Worm (Caenorhabditis elegans) whole organism, young adult: ENCODE measurements around the gene srd-43.
A peak's percentile ranks its signal among the peaks of the same experiment; 100 is the strongest.

Experiments
- B0035.1 ChIP-seq: sonication (generic microtip); optimal IDR thresholded peaks from 2 replicates; lab custom pipeline; 2016; ENCODE audit warnings: missing genetic modification characterization, mild to moderate bottlenecking, missing compliant biosample characterization, missing genotype, missing genetic modification reagents
- B0261.1 ChIP-seq: sonication (generic microtip); optimal IDR thresholded peaks from 2 replicates; lab custom pipeline; 2016; ENCODE audit warnings: mild to moderate bottlenecking, missing genetic modification characterization, moderate library complexity, missing compliant biosample characterization
- B0336.3 ChIP-seq: fragments of 200-800 bp; sonication (Bioruptor generic); IDR thresholded peaks from 2 replicates; pipeline ENCODE4 v1.3.6; 2022; ENCODE audit warnings: missing genetic modification characterization, missing compliant biosample characterization
- F37B4.10 ChIP-seq: fragments of 200-800 bp; sonication (Bioruptor generic); IDR thresholded peaks from 2 replicates; pipeline ENCODE4 v1.3.6; 2022; ENCODE audit warnings: missing genetic modification characterization, missing compliant biosample characterization
- F57C9.4 ChIP-seq: sonication (generic microtip); optimal IDR thresholded peaks from 2 replicates; lab custom pipeline; 2017; ENCODE audit warnings: mild to moderate bottlenecking, missing genetic modification characterization, missing compliant biosample characterization
- T07F8.4 ChIP-seq: sonication (generic microtip); optimal IDR thresholded peaks from 2 replicates; lab custom pipeline; 2016; ENCODE audit warnings: mild to moderate bottlenecking, missing genetic modification characterization, moderate library complexity, missing compliant biosample characterization
- Y56A3A.18 ChIP-seq: fragments of 200-800 bp; sonication (Bioruptor generic); IDR thresholded peaks from 2 replicates; pipeline ENCODE4 v1.3.6; 2022; ENCODE audit warnings: missing genetic modification reagents, missing genetic modification characterization, missing compliant biosample characterization
- Y67H2A.10 ChIP-seq: fragments of 200-800 bp; sonication (Bioruptor generic); conservative IDR thresholded peaks from 2 replicates; pipeline ENCODE4 v1.3.6; 2022; ENCODE audit warnings: missing genetic modification reagents, missing genetic modification characterization, missing compliant biosample characterization
- akir-1 ChIP-seq: fragments of 200-800 bp; sonication (Bioruptor generic); optimal IDR thresholded peaks from 2 replicates; lab custom pipeline; 2018; ENCODE audit warnings: mild to moderate bottlenecking, missing genetic modification characterization, moderate library complexity, missing compliant biosample characterization
- ama-1 ChIP-seq, 3 experiments: fragments of 150-350 bp in 1 of 3; sonication (generic microtip) in 2 of 3; optimal IDR thresholded peaks; 2 replicates each; lab custom pipeline; 2014 to 2018; ENCODE audit warnings: missing biosample characterization in 2 of 3, missing genetic modification characterization in 2 of 3, missing genetic modification reagents in 2 of 3
- aptf-2 ChIP-seq: fragments of 200-800 bp; sonication (Bioruptor generic); conservative IDR thresholded peaks from 2 replicates; pipeline ENCODE4 v1.3.6; 2022; ENCODE audit warnings: missing genetic modification reagents, missing genetic modification characterization, missing compliant biosample characterization
- atf-7 ChIP-seq: sonication (generic microtip); optimal IDR thresholded peaks from 2 replicates; lab custom pipeline; 2017; ENCODE audit warnings: mild to moderate bottlenecking, missing genetic modification characterization, missing compliant biosample characterization
- attf-3 ChIP-seq: fragments of 200-800 bp; sonication (Bioruptor generic); conservative IDR thresholded peaks from 2 replicates; pipeline ENCODE4 v1.3.6; 2022; ENCODE audit warnings: missing genetic modification reagents, missing genetic modification characterization, missing compliant biosample characterization
- bed-2 ChIP-seq: fragments of 200-800 bp; sonication (Bioruptor generic); IDR thresholded peaks from 2 replicates; pipeline ENCODE4 v1.3.6; 2022; ENCODE audit warnings: missing genetic modification reagents, missing genetic modification characterization, missing compliant biosample characterization
- cebp-2 ChIP-seq: fragments of 200-800 bp; sonication (Bioruptor generic); IDR thresholded peaks from 2 replicates; pipeline ENCODE4 v1.3.6; 2022; ENCODE audit warnings: missing genetic modification characterization, missing compliant biosample characterization
- chd-7 ChIP-seq: sonication (generic microtip); optimal IDR thresholded peaks from 2 replicates; lab custom pipeline; 2016; ENCODE audit warnings: mild to moderate bottlenecking, missing genetic modification characterization, moderate library complexity, missing compliant biosample characterization
- dpff-1 ChIP-seq: sonication (generic microtip); optimal IDR thresholded peaks from 2 replicates; lab custom pipeline; 2017; ENCODE audit warnings: mild to moderate bottlenecking, missing genetic modification characterization, missing compliant biosample characterization
- egl-44 ChIP-seq: fragments of 200-800 bp; sonication (Bioruptor generic); IDR thresholded peaks from 2 replicates; pipeline ENCODE4 v1.3.6; 2022; ENCODE audit warnings: missing genetic modification reagents, missing genetic modification characterization, missing compliant biosample characterization
- ekl-4 ChIP-seq: fragments of 200-800 bp; sonication (Bioruptor generic); IDR thresholded peaks from 2 replicates; pipeline ENCODE4 v1.3.6; 2022; ENCODE audit warnings: missing genetic modification reagents, missing genetic modification characterization, missing compliant biosample characterization
- ets-4 ChIP-seq: fragments of 200-800 bp; sonication (Bioruptor generic); optimal IDR thresholded peaks from 2 replicates; lab custom pipeline; 2018; ENCODE audit warnings: mild to moderate bottlenecking, missing genetic modification characterization, missing compliant biosample characterization
- fkh-3 ChIP-seq: sonication (generic microtip); optimal IDR thresholded peaks from 2 replicates; lab custom pipeline; 2016; ENCODE audit warnings: mild to moderate bottlenecking, missing genetic modification characterization, missing compliant biosample characterization
- gei-17 ChIP-seq: fragments of 200-800 bp; sonication (Bioruptor generic); optimal IDR thresholded peaks from 2 replicates; lab custom pipeline; 2018; ENCODE audit warnings: mild to moderate bottlenecking, missing genetic modification characterization, missing compliant biosample characterization
- hlh-12 ChIP-seq: sonication (generic microtip); optimal IDR thresholded peaks from 2 replicates; lab custom pipeline; 2016; ENCODE audit warnings: missing genetic modification characterization, missing compliant biosample characterization
- hmg-1.2 ChIP-seq: fragments of 200-800 bp; sonication (Bioruptor generic); IDR thresholded peaks from 2 replicates; pipeline ENCODE4 v1.3.6; 2022; ENCODE audit warnings: missing genetic modification reagents, missing genetic modification characterization, missing compliant biosample characterization
- lag-1 ChIP-seq: fragments of 200-800 bp; sonication (Bioruptor generic); IDR thresholded peaks from 2 replicates; pipeline ENCODE4 v1.3.6; 2022; ENCODE audit warnings: missing genetic modification reagents, missing genetic modification characterization, missing compliant biosample characterization
- lin-40 ChIP-seq: sonication (generic microtip); optimal IDR thresholded peaks from 2 replicates; lab custom pipeline; 2016; ENCODE audit warnings: missing genetic modification characterization, mild to moderate bottlenecking, missing compliant biosample characterization, missing genotype, missing genetic modification reagents
- lin-54 ChIP-seq: fragments of 200-800 bp; sonication (Bioruptor generic); optimal IDR thresholded peaks from 2 replicates; lab custom pipeline; 2018; ENCODE audit warnings: mild to moderate bottlenecking, missing genetic modification characterization, missing compliant biosample characterization
- madf-6 ChIP-seq: fragments of 200-800 bp; sonication (Bioruptor generic); IDR thresholded peaks from 2 replicates; pipeline ENCODE4 v1.3.6; 2022; ENCODE audit warnings: missing genetic modification reagents, missing genetic modification characterization, missing compliant biosample characterization
- mes-4 ChIP-seq: sonication (generic microtip); optimal IDR thresholded peaks from 2 replicates; lab custom pipeline; 2016; ENCODE audit warnings: missing genotype, missing genetic modification characterization, missing compliant biosample characterization
- nfya-1 ChIP-seq: sonication (generic microtip); optimal IDR thresholded peaks from 2 replicates; lab custom pipeline; 2017; ENCODE audit warnings: antibody characterized with exemption, missing compliant biosample characterization, missing genetic modification characterization, borderline replicate concordance; ENCODE audit not compliant: insufficient read depth
- nhr-80 ChIP-seq: sonication (generic microtip); optimal IDR thresholded peaks from 2 replicates; lab custom pipeline; 2016; ENCODE audit warnings: missing genetic modification characterization, missing compliant biosample characterization
- pha-4 ChIP-seq: fragments of 150-350 bp; sonication (generic microtip); optimal IDR thresholded peaks from 2 replicates; lab custom pipeline; 2014; ENCODE audit warnings: missing biosample characterization, missing genetic modification reagents, missing genetic modification characterization
- rcor-1 ChIP-seq: fragments of 200-800 bp; sonication (Bioruptor generic); IDR thresholded peaks from 2 replicates; pipeline ENCODE4 v1.3.6; 2022; ENCODE audit warnings: missing genetic modification reagents, missing genetic modification characterization, missing compliant biosample characterization
- rec-8 ChIP-seq, 2 experiments: sonication (generic microtip); optimal IDR thresholded peaks; 2 replicates each; lab custom pipeline; 2016; ENCODE audit warnings: mild to moderate bottlenecking in 2 of 2, missing genetic modification characterization in 2 of 2, missing genetic modification reagents in 2 of 2, missing genotype in 2 of 2, missing biosample characterization in 1 of 2, missing compliant biosample characterization in 1 of 2, moderate library complexity in 1 of 2
- repo-1 ChIP-seq: sonication (generic microtip); optimal IDR thresholded peaks from 2 replicates; lab custom pipeline; 2017; ENCODE audit warnings: mild to moderate bottlenecking, missing genetic modification characterization, missing compliant biosample characterization
- snpc-1.3 ChIP-seq: sonication (generic microtip); optimal IDR thresholded peaks from 2 replicates; lab custom pipeline; 2017; ENCODE audit warnings: missing genetic modification characterization, mild to moderate bottlenecking, missing compliant biosample characterization, antibody characterized with exemption, moderate library complexity, missing genotype, missing genetic modification reagents; ENCODE audit not compliant: insufficient read depth
- snpc-4 ChIP-seq, 5 experiments: fragments of 150-350 bp in 1 of 5; sonication (generic microtip) in 4 of 5; optimal IDR thresholded peaks; 2 replicates each; lab custom pipeline; 2014 to 2018; ENCODE audit warnings: missing genetic modification characterization in 5 of 5, missing biosample characterization in 3 of 5, antibody characterized with exemption in 2 of 5, mild to moderate bottlenecking in 2 of 5, missing compliant biosample characterization in 2 of 5, missing genotype in 2 of 5, moderate library complexity in 2 of 5, missing genetic modification reagents in 1 of 5
- somi-1 ChIP-seq: fragments of 200-800 bp; sonication (Bioruptor generic); optimal IDR thresholded peaks from 2 replicates; lab custom pipeline; 2018; ENCODE audit warnings: mild to moderate bottlenecking, missing genetic modification characterization, missing compliant biosample characterization
- tbp1 ChIP-seq: fragments of 200-800 bp; sonication (Bioruptor generic); optimal IDR thresholded peaks from 2 replicates; lab custom pipeline; 2018; ENCODE audit warnings: mild to moderate bottlenecking, missing genetic modification characterization, missing compliant biosample characterization
- tbx-9 ChIP-seq: sonication (generic microtip); optimal IDR thresholded peaks from 2 replicates; lab custom pipeline; 2016; ENCODE audit warnings: borderline replicate concordance, missing genetic modification characterization, inconsistent platforms, missing compliant biosample characterization
- tlf-1 ChIP-seq: fragments of 200-800 bp; sonication (Bioruptor generic); optimal IDR thresholded peaks from 2 replicates; lab custom pipeline; 2018; ENCODE audit warnings: mild to moderate bottlenecking, missing genetic modification characterization, missing compliant biosample characterization
- unc-130 ChIP-seq: sonication (generic microtip); optimal IDR thresholded peaks from 2 replicates; lab custom pipeline; 2016; ENCODE audit warnings: missing genetic modification reagents, missing genetic modification characterization, missing compliant biosample characterization
- zfh-2 ChIP-seq: fragments of 200-800 bp; sonication (Bioruptor generic); conservative IDR thresholded peaks from 2 replicates; pipeline ENCODE4 v1.3.6; 2022; ENCODE audit warnings: missing genetic modification reagents, missing genetic modification characterization, missing compliant biosample characterization
- ztf-26 ChIP-seq: sonication (generic microtip); optimal IDR thresholded peaks from 2 replicates; lab custom pipeline; 2017; ENCODE audit warnings: missing genetic modification characterization, missing compliant biosample characterization
- ztf-3 ChIP-seq: fragments of 200-800 bp; sonication (Bioruptor generic); optimal IDR thresholded peaks from 2 replicates; lab custom pipeline; 2018; ENCODE audit warnings: mild to moderate bottlenecking, missing genetic modification characterization, missing compliant biosample characterization
- ztf-6 ChIP-seq: fragments of 200-800 bp; sonication (Bioruptor generic); IDR thresholded peaks from 2 replicates; pipeline ENCODE4 v1.3.6; 2022; ENCODE audit warnings: missing genetic modification reagents, missing genetic modification characterization, missing compliant biosample characterization

srd-43 gene

ce11 chrX:13306869-13307446 lies 1.3 kb upstream of the srd-43 start (continued):
- TF ChIP-seq ztf-6 (GFP tag; lab: Robert Waterston, UW), result no peak
- TF ChIP-seq nhr-80 (tag; lab: Kevin White, UChicago), result peak; percentile 43
- TF ChIP-seq chd-7, result peak; percentile 91
- no peak for TF ChIP-seq Y67H2A.10 (GFP tag; lab: Robert Waterston, UW)
- TF ChIP-seq ztf-26 (tag; lab: Kevin White, UChicago), result peak; percentile 81
- peak; percentile 89 for TF ChIP-seq T07F8.4
- TF ChIP-seq lin-54 (GFP tag; lab: Kevin White, UChicago), result no peak
- TF ChIP-seq aptf-2, result no peak
- TF ChIP-seq nfya-1 (tag; lab: Kevin White, UChicago), result no peak
- peak; percentile 86 for TF ChIP-seq snpc-4 (GFP tag; optimal IDR thresholded peaks at IDR 0.05; lab: Kevin White, UChicago)
- TF ChIP-seq snpc-4 (tag; optimal IDR thresholded peaks at IDR 0.05; lab: Kevin White, UChicago), result peak in 3 of 4 experiments; percentile 60 to 84 (median 80)
- no peak for TF ChIP-seq akir-1 (GFP tag; lab: Kevin White, UChicago)
- peak; percentile 83 for TF ChIP-seq somi-1 (GFP tag; lab: Kevin White, UChicago)
- no peak for TF ChIP-seq ama-1 (optimal IDR thresholded peaks at IDR 0.05; lab: Kevin White, UChicago)
- peak in 1 of 2 experiments; percentile 91 for TF ChIP-seq ama-1 (GFP tag; optimal IDR thresholded peaks at IDR 0.05; lab: Kevin White, UChicago)
- TF ChIP-seq snpc-1.3 (tag; lab: Kevin White, UChicago), result peak; percentile 91
- TF ChIP-seq unc-130, result peak; percentile 87
- peak; percentile 95 for TF ChIP-seq Y56A3A.18 (GFP tag; lab: Robert Waterston, UW)
- TF ChIP-seq rec-8 (tag; optimal IDR thresholded peaks at IDR 0.05; lab: Kevin White, UChicago), result peak; percentile 91 to 94
- peak; percentile 99 for TF ChIP-seq tbp1 (GFP tag; lab: Kevin White, UChicago)
- peak; percentile 32 for TF ChIP-seq dpff-1 (tag; lab: Kevin White, UChicago)
- peak; percentile 63 for TF ChIP-seq ets-4
- TF ChIP-seq lin-40 (tag; lab: Kevin White, UChicago), result no peak
- TF ChIP-seq cebp-2, result peak; percentile 90
- TF ChIP-seq madf-6 (GFP tag; lab: Robert Waterston, UW), result no peak; the same call in 1 of the 2 replicates
- peak; percentile 72 for TF ChIP-seq tbx-9 (tag; lab: Kevin White, UChicago)
- peak; percentile 87 for TF ChIP-seq hmg-1.2 (GFP tag; lab: Robert Waterston, UW)
- TF ChIP-seq bed-2 (GFP tag; lab: Robert Waterston, UW), result peak; percentile 57; the same call in 1 of the 2 replicates
- peak; percentile 91; the same call in 1 of the 2 replicates for TF ChIP-seq egl-44 (GFP tag; lab: Robert Waterston, UW)
- peak; percentile 87 for TF ChIP-seq ekl-4
- peak; percentile 89 for TF ChIP-seq hlh-12 (tag; lab: Kevin White, UChicago)
- TF ChIP-seq lag-1 (GFP tag; lab: Robert Waterston, UW), result no peak
- TF ChIP-seq repo-1 (tag; lab: Kevin White, UChicago), result no peak
- TF ChIP-seq atf-7 (tag; lab: Kevin White, UChicago), result peak; percentile 83
- TF ChIP-seq B0035.1 (tag; lab: Kevin White, UChicago), result peak; percentile 89
- TF ChIP-seq pha-4 (tag; lab: Kevin White, UChicago), result no peak
- no peak; the same call in 1 of the 2 replicates for TF ChIP-seq B0336.3
- peak; percentile 85 for TF ChIP-seq mes-4
- peak; percentile 98 for TF ChIP-seq B0261.1
- TF ChIP-seq gei-17, result peak; percentile 70
- peak; percentile 61; the same call in 1 of the 2 replicates for TF ChIP-seq attf-3 (GFP tag; lab: Robert Waterston, UW)
- TF ChIP-seq F37B4.10 (GFP tag; lab: Robert Waterston, UW), result 0 out of 2 replicates have a peak, but pooled peaks have one; percentile 92
- TF ChIP-seq F57C9.4 (tag; lab: Kevin White, UChicago), result peak; percentile 35
- TF ChIP-seq fkh-3 (tag; lab: Kevin White, UChicago), result peak; percentile 95
- peak; percentile 62 for TF ChIP-seq tlf-1 (GFP tag; lab: Kevin White, UChicago)
- TF ChIP-seq zfh-2 (GFP tag; lab: Robert Waterston, UW), result no peak
- peak; percentile 93; the same call in 1 of the 2 replicates for TF ChIP-seq rcor-1
- TF ChIP-seq ztf-3, result peak; percentile 61
